Worm (Caenorhabditis elegans) whole organism, L4/young adult: ENCODE data around the gene gei-8.

Experiments used
- W03F9.2 ChIP-seq: fragments of 150-350 bp; optimal IDR thresholded peaks from 2 replicates; lab custom pipeline; 2014; ENCODE audit warnings: missing biosample characterization, missing genetic modification characterization
- him-1 ChIP-seq: sonication (generic microtip); optimal IDR thresholded peaks from 2 replicates; lab custom pipeline; 2016; ENCODE audit warnings: missing genotype, missing genetic modification reagents, missing genetic modification characterization, missing compliant biosample characterization

- TF ChIP-seq W03F9.2 (peak; percentile 6), him-1 (no peak)
Measured at ce11 chrIII:8100960-8101359, 20.1 kb downstream of the gei-8 start, which contains the start of gene plk-1.
